Fruit fly (Drosophila melanogaster): ENCODE results near the gene Spn77Bb.

DNA sequence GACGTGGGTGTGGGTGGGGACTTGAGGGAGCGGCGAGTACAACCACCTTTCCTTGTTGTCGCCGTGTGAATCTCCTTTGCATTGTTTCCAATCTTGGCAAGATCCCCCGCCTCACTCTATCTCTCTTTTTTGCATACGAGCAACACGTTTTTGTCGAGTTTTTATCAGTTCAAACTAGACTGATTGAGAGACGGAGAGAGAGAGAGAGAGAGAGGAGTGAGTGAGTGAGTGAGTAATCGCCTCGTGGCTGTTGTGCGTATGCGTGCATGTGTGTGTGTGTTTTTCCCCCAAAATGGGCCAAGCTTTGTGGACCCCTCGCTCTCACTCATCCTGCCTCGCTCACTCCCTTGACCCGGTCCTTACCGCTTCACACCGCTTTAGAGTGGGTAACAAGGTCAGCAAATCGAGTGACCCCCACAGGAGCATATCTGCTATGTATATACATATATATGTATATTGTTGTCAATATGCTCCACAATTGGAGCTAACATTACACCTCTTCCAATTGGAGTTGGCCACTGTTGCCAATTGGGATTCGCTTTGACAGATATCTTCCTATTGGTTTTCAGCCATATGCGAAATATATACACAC is 28.7 kb downstream of the Spn77Bb start:
- TF ChIP-seq insv (optimal IDR thresholded peaks at IDR 0.05), result no peak
- TF ChIP-seq psq (optimal IDR thresholded peaks at IDR 0.05), result no peak
- no peak for TF ChIP-seq h (optimal IDR thresholded peaks at IDR 0.05)
- no peak for TF ChIP-seq ttk (optimal IDR thresholded peaks at IDR 0.05)
- no peak for TF ChIP-seq Myc (optimal IDR thresholded peaks at IDR 0.05)
